Worm (Caenorhabditis elegans) whole organism, L4/young adult: ENCODE results near the gene ugt-20.

Experiments
- W03F9.2 ChIP-seq: fragments of 150-350 bp; optimal IDR thresholded peaks from 2 replicates; lab custom pipeline; 2014; ENCODE audit warnings: missing biosample characterization, missing genetic modification characterization
- dao-5 ChIP-seq: sonication (generic microtip); optimal IDR thresholded peaks from 2 replicates; lab custom pipeline; 2016; ENCODE audit warnings: missing genotype, missing genetic modification characterization, moderate library complexity, missing compliant biosample characterization
- him-1 ChIP-seq: sonication (generic microtip); optimal IDR thresholded peaks from 2 replicates; lab custom pipeline; 2016; ENCODE audit warnings: missing genotype, missing genetic modification reagents, missing genetic modification characterization, missing compliant biosample characterization

- no peak for TF ChIP-seq W03F9.2
- no peak for TF ChIP-seq him-1
- TF ChIP-seq dao-5 (tag; lab: Kevin White, UChicago): no peak
These were observed 18.2 kb downstream of the ugt-20 start for ce11 chrIV:6065186-6065585.
